Worm (Caenorhabditis elegans): Measurements from ENCODE around the gene Y57A10A.2.

Y57A10A.2 gene

DNA sequence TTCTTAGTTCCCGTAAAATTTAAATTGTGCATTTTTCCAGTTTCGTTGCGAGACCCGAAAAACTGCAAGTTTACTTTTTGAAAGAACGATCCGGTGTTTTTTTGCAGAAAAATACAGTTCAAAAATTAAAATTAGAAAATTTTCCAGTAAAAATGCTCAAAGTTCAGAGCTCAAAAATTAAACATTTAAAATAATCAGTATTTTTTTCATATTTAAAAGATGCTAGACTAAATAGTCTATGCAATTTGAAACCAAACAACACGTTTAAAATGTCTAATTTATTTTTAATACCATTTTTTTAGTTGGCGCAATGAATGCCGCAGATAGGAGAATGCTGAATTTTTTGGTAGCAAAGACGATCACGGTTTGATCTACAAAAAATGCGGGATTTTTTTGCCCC, at the start of gene Y57A10A.2:
Gene Y57A10A.2, plus strand, starts transcription at position 301 of the 400 bp plus-strand sequence.
- TF ChIP-seq fkh-3 (tag; optimal IDR thresholded peaks at IDR 0.05): no peak
- TF ChIP-seq K12H6.12 (tag; optimal IDR thresholded peaks at IDR 0.05): no peak
- no peak for TF ChIP-seq gei-17 (GFP tag; optimal IDR thresholded peaks at IDR 0.05)
- no peak for TF ChIP-seq B0261.1 (tag; optimal IDR thresholded peaks at IDR 0.05)
- no peak for TF ChIP-seq ceh-27 (GFP tag; optimal IDR thresholded peaks at IDR 0.05)
- TF ChIP-seq sptf-2 (GFP tag; optimal IDR thresholded peaks at IDR 0.05): no peak
- no peak for TF ChIP-seq C17E4.6 (GFP tag; IDR thresholded peaks at IDR 0.05)

DNA sequence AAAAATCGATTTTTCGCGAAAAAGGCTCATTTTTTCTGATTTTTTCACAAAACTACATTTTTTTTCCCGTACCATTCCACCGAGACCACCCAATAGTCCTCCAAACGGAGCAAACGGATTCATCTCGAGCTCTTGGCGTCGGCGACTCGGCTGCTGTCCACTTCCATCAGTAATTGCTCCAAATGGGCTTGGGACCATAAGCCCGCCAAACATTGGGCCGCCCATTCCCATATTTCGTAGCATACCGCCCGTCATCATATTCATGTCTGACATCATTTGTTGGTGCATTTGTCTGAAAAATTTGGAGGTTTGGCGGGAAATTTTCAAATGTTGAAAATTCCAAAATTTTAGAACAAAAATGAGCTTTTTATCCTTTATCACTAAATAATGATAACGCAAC, 48.7 kb upstream of the Y57A10A.2 start:
- no peak for TF ChIP-seq ama-1 (optimal IDR thresholded peaks at IDR 0.05)
- no peak for TF ChIP-seq ama-1 (GFP tag; optimal IDR thresholded peaks at IDR 0.05)
- TF ChIP-seq dpl-1 (GFP tag; optimal IDR thresholded peaks at IDR 0.05): no peak
- TF ChIP-seq lin-35 (GFP tag; optimal IDR thresholded peaks at IDR 0.05): no peak
- 0 out of 2 replicates have a peak, but pooled peaks have one; percentile 23 for TF ChIP-seq C06A6.2 (GFP tag; conservative IDR thresholded peaks at IDR 0.05)
- TF ChIP-seq ceh-27 (GFP tag; optimal IDR thresholded peaks at IDR 0.05): no peak
- TF ChIP-seq sptf-2 (GFP tag; optimal IDR thresholded peaks at IDR 0.05): no peak
- no peak for TF ChIP-seq pbrm-1 (GFP tag; IDR thresholded peaks at IDR 0.05)
- TF ChIP-seq atf-7 (tag; optimal IDR thresholded peaks at IDR 0.05): no peak
- no peak for TF ChIP-seq lin-26 (GFP tag; IDR thresholded peaks at IDR 0.05)
- TF ChIP-seq B0336.3 (GFP tag; IDR thresholded peaks at IDR 0.05): 0 out of 2 replicates have a peak, but pooled peaks have one; percentile 24
- TF ChIP-seq madf-8 (GFP tag; conservative IDR thresholded peaks at IDR 0.05): no peak
- TF ChIP-seq lin-40 (tag; optimal IDR thresholded peaks at IDR 0.05): no peak

DNA sequence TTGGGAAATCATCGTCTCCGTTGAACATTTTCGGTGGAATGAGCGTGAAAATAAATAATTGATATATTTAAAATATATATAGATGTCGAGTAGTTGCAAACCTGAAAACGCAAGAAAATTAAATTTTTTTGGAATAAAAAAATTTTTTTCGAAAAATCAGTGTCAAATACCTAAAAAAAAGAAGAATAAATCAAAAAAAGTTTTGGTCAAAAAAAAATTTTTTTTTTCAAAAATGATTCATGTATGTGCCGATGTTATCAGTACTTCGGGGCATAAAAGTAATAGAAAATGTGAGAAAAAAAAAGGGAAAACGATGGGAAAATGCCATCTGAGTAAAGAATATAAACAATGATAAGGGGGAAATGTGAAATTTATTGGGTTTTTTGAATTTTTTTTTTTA, 47.5 kb upstream of the Y57A10A.2 start, which contains the start of gene Y17G7B.17:
Gene Y17G7B.17, minus strand, starts transcription at position 101 of the 400 bp plus-strand sequence.
- no peak for TF ChIP-seq hmg-1.2 (GFP tag; IDR thresholded peaks at IDR 0.05)
- peak; percentile 14 for TF ChIP-seq nhr-80 (tag; optimal IDR thresholded peaks at IDR 0.05)

DNA sequence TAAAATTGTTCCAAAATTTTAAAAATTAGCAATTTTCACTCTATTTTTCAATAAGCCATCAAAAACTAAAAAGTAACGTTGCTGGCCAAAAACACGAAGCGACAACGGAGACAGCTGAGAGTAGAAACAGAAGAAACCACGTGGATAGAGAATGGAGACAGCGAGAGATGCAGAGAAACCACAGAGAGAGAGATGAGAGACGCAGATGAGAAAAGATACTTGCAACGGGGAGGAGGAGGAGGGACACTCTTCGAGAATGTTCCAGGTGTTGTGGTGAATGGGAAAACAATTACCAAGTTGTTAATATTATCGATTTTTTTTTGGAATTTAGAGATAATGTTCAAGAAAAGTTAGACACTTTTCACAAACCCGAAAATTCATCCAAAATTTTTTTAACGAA, 45.1 kb upstream of the Y57A10A.2 start:
- TF ChIP-seq F49E8.2 (tag; optimal IDR thresholded peaks at IDR 0.05; ENCODE audit: insufficient read depth) (no peak), nfya-1 (tag; optimal IDR thresholded peaks at IDR 0.05; ENCODE audit: borderline replicate concordance, insufficient read depth) (no peak), ceh-79 (tag; optimal IDR thresholded peaks at IDR 0.05) (no peak), D2030.7 (GFP tag; IDR thresholded peaks at IDR 0.05) (no peak), fkh-3 (tag; optimal IDR thresholded peaks at IDR 0.05) (no peak), ztf-26 (tag; optimal IDR thresholded peaks at IDR 0.05) (peak; percentile 91), ama-1 (optimal IDR thresholded peaks at IDR 0.05) (peak; percentile 69), ama-1 (GFP tag; optimal IDR thresholded peaks at IDR 0.05) (no peak), somi-1 (GFP tag; optimal IDR thresholded peaks at IDR 0.05) (peak; percentile 88), gei-17 (GFP tag; optimal IDR thresholded peaks at IDR 0.05) (peak; percentile 57), Y67H2A.10 (GFP tag; conservative IDR thresholded peaks at IDR 0.05) (peak; percentile 88), ccch-3 (GFP tag; optimal IDR thresholded peaks at IDR 0.05) (no peak), F23B12.7 (tag; optimal IDR thresholded peaks at IDR 0.05; ENCODE audit: insufficient read depth) (no peak), ceh-40 (GFP tag; IDR thresholded peaks at IDR 0.05) (no peak), xnd-1 (tag; optimal IDR thresholded peaks at IDR 0.05) (no peak), aptf-2 (GFP tag; conservative IDR thresholded peaks at IDR 0.05) (no peak), egl-44 (GFP tag; IDR thresholded peaks at IDR 0.05) (no peak), Y53F4B.3 (GFP tag; IDR thresholded peaks at IDR 0.05) (no peak), nhr-179 (tag; optimal IDR thresholded peaks at IDR 0.05) (no peak), snpc-1.1 (tag; optimal IDR thresholded peaks at IDR 0.05; ENCODE audit: insufficient read depth) (no peak), die-1 (tag; optimal IDR thresholded peaks at IDR 0.05) (peak; percentile 27), dpl-1 (GFP tag; optimal IDR thresholded peaks at IDR 0.05) (peak; percentile 12), mes-4 (tag; optimal IDR thresholded peaks at IDR 0.05) (no peak), Y56A3A.18 (GFP tag; IDR thresholded peaks at IDR 0.05) (peak; percentile 30; the same call in 1 of the 2 replicates), nfyb-1 (GFP tag; IDR thresholded peaks at IDR 0.05) (peak; percentile 91), F39B2.1 (GFP tag; IDR thresholded peaks at IDR 0.05) (no peak), ceh-100 (GFP tag; IDR thresholded peaks at IDR 0.05) (peak; percentile 64), cebp-2 (GFP tag; IDR thresholded peaks at IDR 0.05) (no peak), ceh-91 (GFP tag; IDR thresholded peaks at IDR 0.05) (no peak), K12H6.12 (tag; optimal IDR thresholded peaks at IDR 0.05) (peak; percentile 87)

Measured in whole organism, young adult.